Worm (Caenorhabditis elegans) whole organism, young adult: ENCODE results near the gene seip-1.

Source experiments
- D2030.7 ChIP-seq: fragments of 200-800 bp; sonication (Bioruptor generic); IDR thresholded peaks from 2 replicates; pipeline ENCODE4 v1.3.6; 2022; ENCODE audit warnings: missing genetic modification reagents, missing genetic modification characterization, missing compliant biosample characterization
- ama-1 ChIP-seq, 3 experiments: fragments of 150-350 bp in 1 of 3; sonication (generic microtip) in 2 of 3; optimal IDR thresholded peaks; 2 replicates each; lab custom pipeline; 2014 to 2018; ENCODE audit warnings: missing biosample characterization in 2 of 3, missing genetic modification characterization in 2 of 3, missing genetic modification reagents in 2 of 3
- atf-7 ChIP-seq: sonication (generic microtip); optimal IDR thresholded peaks from 2 replicates; lab custom pipeline; 2017; ENCODE audit warnings: mild to moderate bottlenecking, missing genetic modification characterization, missing compliant biosample characterization
- dox-1 ChIP-seq: fragments of 200-800 bp; sonication (Bioruptor generic); IDR thresholded peaks from 2 replicates; pipeline ENCODE4 v1.3.6; 2022; ENCODE audit warnings: missing genetic modification reagents, missing genetic modification characterization, missing compliant biosample characterization
- ekl-4 ChIP-seq: fragments of 200-800 bp; sonication (Bioruptor generic); IDR thresholded peaks from 2 replicates; pipeline ENCODE4 v1.3.6; 2022; ENCODE audit warnings: missing genetic modification reagents, missing genetic modification characterization, missing compliant biosample characterization
- lag-1 ChIP-seq: fragments of 200-800 bp; sonication (Bioruptor generic); IDR thresholded peaks from 2 replicates; pipeline ENCODE4 v1.3.6; 2022; ENCODE audit warnings: missing genetic modification reagents, missing genetic modification characterization, missing compliant biosample characterization
- lin-26 ChIP-seq: fragments of 200-800 bp; sonication (Bioruptor generic); IDR thresholded peaks from 2 replicates; pipeline ENCODE4 v1.3.6; 2022; ENCODE audit warnings: missing genetic modification reagents, missing genetic modification characterization, missing compliant biosample characterization
- lir-1 ChIP-seq: fragments of 200-800 bp; sonication (Bioruptor generic); conservative IDR thresholded peaks from 2 replicates; pipeline ENCODE4 v1.3.6; 2022; ENCODE audit warnings: missing genetic modification reagents, missing genetic modification characterization, missing compliant biosample characterization
- somi-1 ChIP-seq: fragments of 200-800 bp; sonication (Bioruptor generic); optimal IDR thresholded peaks from 2 replicates; lab custom pipeline; 2018; ENCODE audit warnings: mild to moderate bottlenecking, missing genetic modification characterization, missing compliant biosample characterization
- unc-130 ChIP-seq: sonication (generic microtip); optimal IDR thresholded peaks from 2 replicates; lab custom pipeline; 2016; ENCODE audit warnings: missing genetic modification reagents, missing genetic modification characterization, missing compliant biosample characterization
- unc-62 ChIP-seq: fragments of 150-350 bp; optimal IDR thresholded peaks from 2 replicates; lab custom pipeline; 2014; ENCODE audit warnings: missing biosample characterization, missing genetic modification reagents, missing genetic modification characterization
- zim-3 ChIP-seq: sonication (generic microtip); optimal IDR thresholded peaks from 2 replicates; lab custom pipeline; 2017; ENCODE audit warnings: mild to moderate bottlenecking, missing genetic modification characterization, moderate library complexity, missing compliant biosample characterization

DNA sequence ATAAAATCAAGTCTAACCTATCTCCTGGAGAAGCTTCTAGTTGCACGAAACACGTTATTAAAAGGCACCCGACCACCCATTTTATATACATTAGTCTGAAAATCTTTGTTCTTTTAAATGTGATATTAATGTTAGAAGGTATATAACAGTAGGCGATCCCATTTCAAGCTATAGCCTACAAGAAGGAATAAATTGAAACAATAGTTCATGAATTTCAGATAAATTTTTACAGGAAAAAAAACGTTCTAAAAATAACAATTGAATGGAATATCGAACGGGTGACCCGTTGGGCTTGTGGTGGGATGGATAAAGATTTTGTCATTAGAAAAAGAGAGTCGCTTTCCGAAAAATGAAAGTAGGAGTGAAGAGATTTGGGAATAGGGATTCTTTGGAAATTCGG is 5.2 kb downstream of the seip-1 start, which contains the start of gene pgap-3:
- TF ChIP-seq lag-1 (GFP tag; lab: Robert Waterston, UW), result no peak
- no peak for TF ChIP-seq unc-130 (GFP tag; lab: Kevin White, UChicago)
- TF ChIP-seq D2030.7 (GFP tag; lab: Robert Waterston, UW), result no peak
- TF ChIP-seq ama-1 (optimal IDR thresholded peaks at IDR 0.05; lab: Kevin White, UChicago), result no peak
- TF ChIP-seq ama-1 (GFP tag; optimal IDR thresholded peaks at IDR 0.05; lab: Kevin White, UChicago), result no peak
- no peak for TF ChIP-seq atf-7 (tag; lab: Kevin White, UChicago)
- no peak for TF ChIP-seq ekl-4 (GFP tag; lab: Robert Waterston, UW)
- TF ChIP-seq unc-62 (GFP tag; lab: Kevin White, UChicago), result no peak
- TF ChIP-seq lin-26, result no peak
- no peak for TF ChIP-seq lir-1 (GFP tag; lab: Robert Waterston, UW)
- no peak for TF ChIP-seq dox-1
- no peak for TF ChIP-seq zim-3 (tag; lab: Kevin White, UChicago)
- TF ChIP-seq somi-1 (GFP tag; lab: Kevin White, UChicago), result no peak
